Fruit fly (Drosophila melanogaster): ENCODE results near the gene CG11380.

dm6 chrX:1231707-1232106 is 40.6 kb downstream of the CG11380 start:
- no peak for TF ChIP-seq CTCF (optimal IDR thresholded peaks at IDR 0.05)
- no peak for TF ChIP-seq CG8478 (optimal IDR thresholded peaks at IDR 0.05)

Data from S2 (cell line).